Worm (Caenorhabditis elegans): ENCODE results near the gene T24C4.10.
A peak's percentile ranks its signal among the peaks of the same experiment; 100 is the strongest.

T24C4.10 gene

DNA sequence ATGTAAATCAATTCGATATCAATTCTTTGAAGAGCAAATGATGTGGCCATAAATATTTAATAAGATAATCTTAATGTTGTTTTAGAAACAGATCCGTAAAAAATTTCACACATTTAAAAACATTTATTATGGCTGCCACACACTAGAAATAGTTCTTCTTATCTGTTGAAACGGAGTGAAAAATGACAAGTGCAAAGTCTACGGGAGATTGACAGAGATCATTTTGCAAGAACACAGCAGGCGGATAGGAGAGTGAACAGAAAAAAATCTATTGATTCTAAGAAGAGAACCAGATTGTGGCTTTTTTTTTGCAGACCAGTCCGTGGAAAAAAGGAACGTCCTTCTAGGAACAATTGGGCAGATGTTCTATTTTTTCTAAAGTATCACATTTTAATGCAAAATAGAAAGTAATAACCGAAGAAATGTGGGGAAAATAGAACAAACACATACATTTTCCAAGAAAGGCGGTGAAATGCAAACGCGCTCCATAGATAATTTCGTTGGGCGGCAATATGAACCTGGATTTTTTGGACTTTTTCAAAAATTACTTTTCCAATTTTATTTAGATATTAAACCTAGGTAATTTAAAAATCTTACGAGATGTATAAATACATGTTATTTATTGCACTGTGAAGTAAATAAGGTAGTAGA lies 10.7 kb upstream of the T24C4.10 start:
- TF ChIP-seq C34F6.9 (tag; optimal IDR thresholded peaks at IDR 0.05) (peak; percentile 35), lsy-2 (tag; optimal IDR thresholded peaks at IDR 0.05) (peak in 1 of 2 experiments; percentile 44), gmeb-1 (tag; optimal IDR thresholded peaks at IDR 0.05) (peak; percentile 54), mbf-1 (tag; optimal IDR thresholded peaks at IDR 0.05) (no peak), lin-13 (GFP tag; optimal IDR thresholded peaks at IDR 0.05) (peak; percentile 34), lin-39 (tag; optimal IDR thresholded peaks at IDR 0.05) (no peak)

DNA sequence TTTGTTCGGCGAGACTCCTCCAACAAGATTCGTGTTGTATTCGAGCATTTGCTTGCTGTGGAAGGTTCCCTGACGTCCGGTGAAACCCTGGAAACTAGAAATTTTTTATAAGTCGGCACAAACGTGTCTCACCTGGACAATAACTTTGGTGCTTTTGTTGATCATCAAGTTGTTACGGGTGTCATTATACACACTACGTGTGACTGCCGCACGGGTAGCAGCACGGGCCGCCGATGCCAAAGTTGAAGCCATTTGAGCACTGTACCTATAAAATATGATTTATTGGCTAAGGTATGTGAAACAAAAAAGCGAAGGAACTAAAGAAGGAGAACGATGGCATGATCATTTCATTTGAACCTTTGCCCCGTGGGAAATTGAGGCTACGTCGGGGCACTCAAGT lies 10.1 kb upstream of the T24C4.10 start, which contains the start of gene sucl-2:
Gene sucl-2, minus strand, starts transcription at position 265 of the 400 bp plus-strand sequence.
- TF ChIP-seq alr-1 (tag; optimal IDR thresholded peaks at IDR 0.05) (no peak), nhr-23 (tag; optimal IDR thresholded peaks at IDR 0.05) (no peak), nhr-11 (tag; optimal IDR thresholded peaks at IDR 0.05) (no peak)

DNA sequence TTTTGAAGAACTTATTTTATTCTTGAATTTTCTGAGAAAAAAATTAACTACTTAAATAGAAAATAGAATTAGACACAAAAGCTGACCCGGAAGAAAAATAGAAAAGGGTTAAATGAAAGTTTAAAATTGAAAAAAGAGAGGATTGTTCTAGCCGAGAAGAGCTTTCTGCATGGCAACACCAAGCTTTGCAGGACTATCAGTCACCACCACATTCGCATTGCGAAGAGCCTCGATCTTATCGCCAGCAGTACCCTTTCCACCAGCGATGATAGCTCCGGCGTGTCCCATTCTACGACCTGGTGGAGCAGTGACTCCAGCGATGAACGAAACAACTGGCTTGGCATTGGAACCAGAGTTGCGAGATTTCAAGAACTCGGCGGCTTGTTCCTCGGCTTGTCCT lies 9.1 kb upstream of the T24C4.10 start:
- TF ChIP-seq nhr-11 (tag; optimal IDR thresholded peaks at IDR 0.05) (no peak), mbf-1 (tag; optimal IDR thresholded peaks at IDR 0.05) (no peak), ztf-1 (GFP tag; conservative IDR thresholded peaks at IDR 0.05) (no peak), nhr-10 (tag; optimal IDR thresholded peaks at IDR 0.05) (no peak), ztf-11 (tag; optimal IDR thresholded peaks at IDR 0.05) (no peak), lin-13 (GFP tag; optimal IDR thresholded peaks at IDR 0.05) (no peak), unc-39 (tag; optimal IDR thresholded peaks at IDR 0.05) (no peak), nhr-77 (tag; optimal IDR thresholded peaks at IDR 0.05) (no peak), R02D3.7 (tag; optimal IDR thresholded peaks at IDR 0.05) (no peak), gmeb-1 (tag; optimal IDR thresholded peaks at IDR 0.05) (no peak), nhr-25 (tag; optimal IDR thresholded peaks at IDR 0.05) (no peak), nhr-129 (tag; optimal IDR thresholded peaks at IDR 0.05) (no peak), ama-1 (optimal IDR thresholded peaks at IDR 0.05) (no peak), nhr-23 (tag; optimal IDR thresholded peaks at IDR 0.05) (no peak)

DNA sequence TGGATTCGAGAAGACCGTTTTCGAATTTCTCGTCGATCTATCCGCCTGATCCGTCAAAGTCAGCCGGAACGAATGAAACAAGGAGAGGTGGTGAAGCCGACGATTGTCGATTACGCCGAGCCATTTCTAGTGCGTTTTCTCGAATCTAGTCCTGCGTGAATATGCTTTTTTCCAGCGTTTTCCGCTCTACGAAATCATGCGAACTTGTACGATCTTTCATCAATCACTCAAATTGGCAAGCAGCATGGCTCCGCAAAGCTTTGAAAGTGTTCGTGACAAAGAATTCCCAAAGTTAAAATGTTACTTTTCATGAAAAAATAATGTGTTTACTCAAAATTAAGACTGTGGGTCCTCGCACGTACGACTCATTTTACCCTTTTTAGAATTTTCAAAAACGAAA lies 5.9 kb upstream of the T24C4.10 start:
- no peak for TF ChIP-seq ZK546.5 (tag; optimal IDR thresholded peaks at IDR 0.05)
- TF ChIP-seq unc-39 (tag; optimal IDR thresholded peaks at IDR 0.05) = no peak
- no peak for TF ChIP-seq C34F6.9 (tag; optimal IDR thresholded peaks at IDR 0.05)
- TF ChIP-seq fos-1 (tag; optimal IDR thresholded peaks at IDR 0.05) = no peak
- no peak for TF ChIP-seq ceh-82 (tag; optimal IDR thresholded peaks at IDR 0.05)
- no peak for TF ChIP-seq mab-5 (tag; optimal IDR thresholded peaks at IDR 0.05)
- TF ChIP-seq egl-27 (tag; optimal IDR thresholded peaks at IDR 0.05) = no peak
- TF ChIP-seq gmeb-1 (tag; optimal IDR thresholded peaks at IDR 0.05) = no peak
- TF ChIP-seq dmd-4 (tag; optimal IDR thresholded peaks at IDR 0.05) = no peak
- TF ChIP-seq snpc-4 (tag; optimal IDR thresholded peaks at IDR 0.05) = no peak
- TF ChIP-seq Y55F3AM.14 (GFP tag; optimal IDR thresholded peaks at IDR 0.05) = no peak

DNA sequence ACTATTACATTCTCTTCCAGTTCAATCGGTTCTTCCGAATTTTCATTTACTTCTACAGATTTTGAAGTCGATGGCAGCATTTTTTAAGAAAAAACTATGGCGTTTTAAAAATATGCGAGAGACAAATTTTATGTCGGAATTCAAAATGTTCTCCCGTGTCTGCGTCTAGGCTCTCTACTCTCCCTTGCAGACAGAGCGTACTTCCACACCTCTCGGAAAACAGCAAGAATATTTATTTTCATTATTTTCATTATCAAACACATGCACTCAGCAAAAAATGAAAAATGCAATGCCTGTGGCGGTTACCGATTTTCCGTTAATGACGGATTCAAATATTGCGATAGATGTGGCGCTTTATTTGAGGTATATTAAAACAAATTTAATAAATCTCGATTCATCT lies 4.5 kb upstream of the T24C4.10 start, which contains the start of the genes ztf-18 and F23H11.2:
Gene ztf-18, minus strand, starts transcription at position 188 of the 400 bp plus-strand sequence.
Gene F23H11.2, plus strand, starts transcription at position 223 of the 400 bp plus-strand sequence.
- TF ChIP-seq mdl-1 (tag; optimal IDR thresholded peaks at IDR 0.05) = no peak
- peak; percentile 50 for TF ChIP-seq sem-4 (tag; optimal IDR thresholded peaks at IDR 0.05)

DNA sequence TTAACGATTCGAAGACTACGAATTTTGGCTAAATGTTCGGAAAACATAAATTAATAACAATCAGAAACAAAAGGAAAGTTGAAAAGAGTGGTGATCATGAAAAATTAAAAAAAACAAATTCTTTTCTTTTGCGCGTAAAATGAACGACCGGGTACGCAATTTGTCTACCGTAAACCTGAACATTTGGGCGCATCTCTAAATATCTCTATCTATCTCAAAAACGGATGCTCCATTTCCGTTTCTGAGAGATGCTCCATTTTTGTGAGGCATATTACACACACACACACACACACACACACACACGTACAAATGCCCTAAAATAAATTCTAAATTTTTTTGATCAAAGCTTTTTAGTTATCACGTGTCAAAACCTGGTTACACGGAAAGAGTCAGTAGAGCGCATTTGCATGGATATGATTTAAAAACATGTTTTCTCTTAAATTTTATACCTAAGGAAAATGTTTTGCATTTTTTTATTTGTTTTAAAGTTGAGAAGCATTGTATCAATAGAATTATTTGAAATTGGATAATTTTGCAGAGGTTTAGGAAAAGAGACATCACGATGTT lies 2.0 kb downstream of the T24C4.10 start:
- peak in 1 of 2 experiments; percentile 69 for TF ChIP-seq lsy-2 (tag; optimal IDR thresholded peaks at IDR 0.05)
- no peak for TF ChIP-seq nhr-11 (tag; optimal IDR thresholded peaks at IDR 0.05)
- no peak for TF ChIP-seq aly-2 (tag; optimal IDR thresholded peaks at IDR 0.05)
- no peak for TF ChIP-seq mdl-1 (tag; optimal IDR thresholded peaks at IDR 0.05)
- no peak for TF ChIP-seq nhr-6 (tag; optimal IDR thresholded peaks at IDR 0.05)
- TF ChIP-seq unc-55 (GFP tag; optimal IDR thresholded peaks at IDR 0.05) = peak; percentile 11
- peak; percentile 64 for TF ChIP-seq C34F6.9 (tag; optimal IDR thresholded peaks at IDR 0.05)

Measured in whole organism, L2 larva.